Fruit fly (Drosophila melanogaster) whole organism, embryonic: ENCODE measurements around the gene CG7519.
A peak's percentile ranks its signal among the peaks of the same experiment; 100 is the strongest.

Experiments used
- Antp ChIP-seq: fragments of 200-800 bp; sonication (Bioruptor generic); optimal IDR thresholded peaks from 3 replicates; lab custom pipeline; 2016; ENCODE audit warnings: missing biosample characterization, missing genetic modification characterization
- BEAF-32 ChIP-seq: fragments of 200-800 bp; sonication (Bioruptor generic); optimal IDR thresholded peaks from 3 replicates; lab custom pipeline; 2017; ENCODE audit warnings: missing biosample characterization, missing genetic modification characterization, mild to moderate bottlenecking, moderate library complexity, missing genetic modification reagents
- Bteb2 ChIP-seq: fragments of 200-800 bp; sonication (Bioruptor generic); optimal IDR thresholded peaks from 2 replicates; lab custom pipeline; 2016; ENCODE audit warnings: missing biosample characterization, missing genetic modification characterization
- CG10543 ChIP-seq: fragments of 200-800 bp; sonication (Bioruptor generic); optimal IDR thresholded peaks from 3 replicates; lab custom pipeline; 2017; ENCODE audit warnings: missing biosample characterization, mild to moderate bottlenecking, missing genetic modification characterization, moderate library complexity
- CG10565 ChIP-seq: fragments of 200-800 bp; sonication (Bioruptor generic); optimal IDR thresholded peaks from 3 replicates; lab custom pipeline; 2016; ENCODE audit warnings: missing biosample characterization, mild to moderate bottlenecking, missing genetic modification characterization
- CG11093 ChIP-seq: fragments of 200-800 bp; sonication (Bioruptor generic); IDR thresholded peaks from 3 replicates; pipeline ENCODE4 v1.3.6; 2022; ENCODE audit warnings: missing biosample characterization, missing genetic modification characterization
- CG11695 ChIP-seq: fragments of 200-800 bp; sonication (Bioruptor generic); IDR thresholded peaks from 3 replicates; pipeline ENCODE4 v1.3.6; 2022; ENCODE audit warnings: missing biosample characterization, missing genetic modification characterization
- CG12155 ChIP-seq: fragments of 200-800 bp; sonication (Bioruptor generic); optimal IDR thresholded peaks from 3 replicates; lab custom pipeline; 2016; ENCODE audit warnings: missing biosample characterization, missing genetic modification characterization
- CG15479 ChIP-seq: fragments of 200-800 bp; sonication (Bioruptor generic); optimal IDR thresholded peaks from 3 replicates; lab custom pipeline; 2019; ENCODE audit warnings: missing biosample characterization, mild to moderate bottlenecking, missing genetic modification characterization, moderate library complexity
- CG16813 ChIP-seq: fragments of 200-800 bp; sonication (Bioruptor generic); IDR thresholded peaks from 3 replicates; pipeline ENCODE4 v1.3.6; 2022; ENCODE audit warnings: missing biosample characterization, missing genetic modification characterization; ENCODE audit not compliant: partially characterized antibody
- CG3163 ChIP-seq: fragments of 200-800 bp; sonication (Bioruptor generic); optimal IDR thresholded peaks from 3 replicates; lab custom pipeline; 2016; ENCODE audit warnings: missing biosample characterization, missing genetic modification characterization
- CG32532 ChIP-seq: fragments of 200-800 bp; sonication (Bioruptor generic); IDR thresholded peaks from 2 replicates; pipeline ENCODE4 v1.3.6; 2022; ENCODE audit warnings: missing biosample characterization, missing genetic modification characterization
- CG3407 ChIP-seq: fragments of 200-800 bp; sonication (Bioruptor generic); optimal IDR thresholded peaks from 2 replicates; lab custom pipeline; 2018; ENCODE audit warnings: missing biosample characterization, mild to moderate bottlenecking, missing genetic modification characterization
- CG4360 ChIP-seq: fragments of 200-800 bp; sonication (Bioruptor generic); IDR thresholded peaks from 2 replicates; pipeline ENCODE4 v1.3.6; 2022; ENCODE audit warnings: missing biosample characterization, missing genetic modification characterization
- CG6791 ChIP-seq: fragments of 200-800 bp; sonication (Bioruptor generic); IDR thresholded peaks from 3 replicates; pipeline ENCODE4 v1.3.6; 2022; ENCODE audit warnings: missing biosample characterization, missing genetic modification characterization; ENCODE audit not compliant: partially characterized antibody
- CG8478 ChIP-seq: fragments of >200 bp; optimal IDR thresholded peaks from 2 replicates; lab custom pipeline; 2018
- CG9797 ChIP-seq: fragments of 200-800 bp; sonication (Bioruptor generic); optimal IDR thresholded peaks from 3 replicates; lab custom pipeline; 2018; ENCODE audit warnings: missing biosample characterization, mild to moderate bottlenecking, missing genetic modification characterization
- Deaf1 ChIP-seq: fragments of 200-800 bp; optimal IDR thresholded peaks from 3 replicates; lab custom pipeline; 2019; ENCODE audit warnings: missing biosample characterization, mild to moderate bottlenecking, missing genetic modification characterization, moderate library complexity
- Dp ChIP-seq: fragments of 200-800 bp; sonication (Bioruptor generic); optimal IDR thresholded peaks from 2 replicates; lab custom pipeline; 2018; ENCODE audit warnings: missing biosample characterization, mild to moderate bottlenecking, missing genetic modification characterization, moderate library complexity
- Eip74EF ChIP-seq, 2 experiments: fragments of 200-800 bp in 1 of 2; fragments of >200 bp in 1 of 2; sonication (Bioruptor generic) in 1 of 2; optimal IDR thresholded peaks; 2 replicates each; lab custom pipeline; 2017 to 2019; ENCODE audit warnings: missing biosample characterization in 2 of 2, missing genetic modification characterization in 2 of 2, mild to moderate bottlenecking in 1 of 2, moderate library complexity in 1 of 2
- Hsf ChIP-seq: fragments of 200-800 bp; sonication (Bioruptor generic); optimal IDR thresholded peaks from 3 replicates; lab custom pipeline; 2016; ENCODE audit warnings: missing biosample characterization, missing genetic modification characterization
- Med ChIP-seq: fragments of 200-800 bp; sonication (Bioruptor generic); peaks from one replicate; lab custom pipeline; 2016; ENCODE audit warnings: missing biosample characterization, missing genetic modification characterization, mild to moderate bottlenecking, inconsistent platforms, moderate library complexity
- Mrtf ChIP-seq: fragments of 200-800 bp; sonication (Bioruptor generic); IDR thresholded peaks from 3 replicates; pipeline ENCODE4 v1.3.6; 2022; ENCODE audit warnings: missing biosample characterization, missing genetic modification characterization
- Opbp ChIP-seq: fragments of 200-800 bp; sonication (Bioruptor generic); IDR thresholded peaks from 3 replicates; pipeline ENCODE4 v1.3.6; 2022; ENCODE audit warnings: missing biosample characterization, missing genetic modification characterization; ENCODE audit not compliant: partially characterized antibody
- Ptx1 ChIP-seq: fragments of 200-800 bp; sonication (Bioruptor generic); IDR thresholded peaks from 2 replicates; pipeline ENCODE4 v1.3.6; 2022; ENCODE audit warnings: missing biosample characterization, missing genetic modification characterization
- Ravus ChIP-seq: fragments of 200-800 bp; sonication (Bioruptor generic); IDR thresholded peaks from 2 replicates; pipeline ENCODE4 v1.3.6; 2022; ENCODE audit warnings: missing biosample characterization, missing genetic modification characterization
- Scr ChIP-seq: fragments of 200-800 bp; sonication (Bioruptor generic); IDR thresholded peaks from 2 replicates; pipeline ENCODE4 v1.3.6; 2022; ENCODE audit warnings: missing biosample characterization, missing genetic modification characterization; ENCODE audit not compliant: partially characterized antibody
- Tbp ChIP-seq: fragments of >200 bp; optimal IDR thresholded peaks from 2 replicates; lab custom pipeline; 2018; ENCODE audit warnings: missing biosample characterization, missing genetic modification characterization
- Vsx1 ChIP-seq: fragments of 200-800 bp; sonication (Bioruptor generic); optimal IDR thresholded peaks from 2 replicates; lab custom pipeline; 2017; ENCODE audit warnings: missing biosample characterization, mild to moderate bottlenecking, missing genetic modification characterization, missing genetic modification reagents
- bigmax ChIP-seq: fragments of 200-800 bp; sonication (Bioruptor generic); optimal IDR thresholded peaks from 2 replicates; lab custom pipeline; 2018; ENCODE audit warnings: missing biosample characterization, mild to moderate bottlenecking, missing genetic modification characterization
- chif ChIP-seq, 2 experiments: fragments of 200-800 bp; sonication (Bioruptor generic); optimal IDR thresholded peaks; 3 replicates each; lab custom pipeline; 2016; ENCODE audit warnings: missing biosample characterization in 2 of 2, missing genetic modification characterization in 2 of 2
- dimm ChIP-seq: fragments of 200-800 bp; sonication (Bioruptor generic); IDR thresholded peaks from 2 replicates; pipeline ENCODE4 v1.3.6; 2022; ENCODE audit warnings: missing biosample characterization, missing genetic modification characterization
- dmrt11E ChIP-seq: fragments of 200-800 bp; sonication (Bioruptor generic); optimal IDR thresholded peaks from 3 replicates; lab custom pipeline; 2018; ENCODE audit warnings: missing biosample characterization, mild to moderate bottlenecking, missing genetic modification characterization, moderate library complexity
- dmrt99B ChIP-seq: fragments of 200-800 bp; sonication (Bioruptor generic); optimal IDR thresholded peaks from 2 replicates; lab custom pipeline; 2018; ENCODE audit warnings: missing biosample characterization, mild to moderate bottlenecking, missing genetic modification characterization, moderate library complexity
- esg ChIP-seq: fragments of 200-800 bp; sonication (Bioruptor generic); conservative IDR thresholded peaks from 2 replicates; pipeline ENCODE4 v1.3.6; 2022; ENCODE audit warnings: missing biosample characterization, missing genetic modification characterization
- insv ChIP-seq, 2 experiments: fragments of 200-800 bp; sonication (Bioruptor generic); optimal IDR thresholded peaks; 3 replicates each; lab custom pipeline; 2016 to 2018; ENCODE audit warnings: missing biosample characterization in 2 of 2, missing genetic modification characterization in 2 of 2
- jumu ChIP-seq: fragments of 200-800 bp; sonication (Bioruptor generic); optimal IDR thresholded peaks from 3 replicates; lab custom pipeline; 2016; ENCODE audit warnings: missing biosample characterization, missing genetic modification characterization
- ken ChIP-seq: fragments of 200-800 bp; sonication (Bioruptor generic); IDR thresholded peaks from 3 replicates; pipeline ENCODE4 v1.3.6; 2022; ENCODE audit warnings: missing biosample characterization, missing genetic modification characterization
- klu ChIP-seq: fragments of 200-800 bp; sonication (Bioruptor generic); IDR thresholded peaks from 2 replicates; pipeline ENCODE4 v1.3.6; 2022; ENCODE audit warnings: missing biosample characterization, missing genetic modification characterization
- lbe ChIP-seq: fragments of 200-800 bp; sonication (Bioruptor generic); optimal IDR thresholded peaks from 2 replicates; lab custom pipeline; 2016; ENCODE audit warnings: missing biosample characterization, mild to moderate bottlenecking, missing genetic modification characterization
- nerfin-1 ChIP-seq: fragments of 200-800 bp; sonication (Bioruptor generic); optimal IDR thresholded peaks from 3 replicates; lab custom pipeline; 2019; ENCODE audit warnings: missing biosample characterization, mild to moderate bottlenecking, missing genetic modification characterization, moderate library complexity
- salm ChIP-seq: fragments of 200-800 bp; sonication (Bioruptor generic); optimal IDR thresholded peaks from 2 replicates; lab custom pipeline; 2018; ENCODE audit warnings: missing biosample characterization, mild to moderate bottlenecking, missing genetic modification characterization
- sc ChIP-seq, 3 experiments: fragments of >200 bp in 2 of 3; fragments of 200-800 bp in 1 of 3; sonication (Bioruptor generic) in 1 of 3; optimal IDR thresholded peaks; 2 replicates in 2 of 3; 3 replicates in 1 of 3; lab custom pipeline; 2017; ENCODE audit warnings: mild to moderate bottlenecking in 1 of 3, missing biosample characterization in 1 of 3, missing genetic modification characterization in 1 of 3, missing genetic modification reagents in 1 of 3
- sim ChIP-seq: fragments of 200-800 bp; sonication (Bioruptor generic); IDR thresholded peaks from 2 replicates; pipeline ENCODE4 v1.3.6; 2022; ENCODE audit warnings: missing biosample characterization, missing genetic modification characterization
- stwl ChIP-seq: fragments of 200-800 bp; sonication (Bioruptor generic); optimal IDR thresholded peaks from 3 replicates; lab custom pipeline; 2018; ENCODE audit warnings: missing biosample characterization, mild to moderate bottlenecking, missing genetic modification characterization, moderate library complexity
- tio ChIP-seq: fragments of 200-800 bp; sonication (Bioruptor generic); optimal IDR thresholded peaks from 2 replicates; lab custom pipeline; 2017; ENCODE audit warnings: missing biosample characterization, missing genetic modification characterization, inconsistent platforms
- trem ChIP-seq: fragments of 200-800 bp; optimal IDR thresholded peaks from 3 replicates; lab custom pipeline; 2019; ENCODE audit warnings: missing biosample characterization, mild to moderate bottlenecking, missing genetic modification characterization, moderate library complexity
- vfl ChIP-seq: fragments of 200-800 bp; sonication (Bioruptor generic); optimal IDR thresholded peaks from 2 replicates; lab custom pipeline; 2016; ENCODE audit warnings: missing biosample characterization, missing genetic modification characterization

Gene CG7519

dm6 chr3L:21492723-21493316, at the start of gene CG7519, which contains the start of gene CG7202 (continued):
- TF ChIP-seq bigmax (no peak), BEAF-32 (peak; percentile 7), Bteb2 (no peak), CG6791 (GFP tag; lab: Robert Waterston, UW) (no peak), CG10543 (GFP tag; lab: Kevin White, UChicago) (no peak), esg (GFP tag; lab: Robert Waterston, UW) (no peak), CG3163 (no peak), Deaf1 (tag; lab: Kevin White, UChicago) (no peak), trem (tag; lab: Kevin White, UChicago) (peak; percentile 47), Eip74EF (GFP tag; optimal IDR thresholded peaks at IDR 0.05; lab: Kevin White, UChicago) (no peak), CG10565 (GFP tag; lab: Kevin White, UChicago) (no peak), lbe (GFP tag; lab: Kevin White, UChicago) (no peak), salm (tag; lab: Kevin White, UChicago) (no peak), Dp (GFP tag; lab: Kevin White, UChicago) (peak; percentile 42), Vsx1 (no peak), CG9797 (peak; percentile 55), jumu (no peak), insv (GFP tag; optimal IDR thresholded peaks at IDR 0.05; lab: Kevin White, UChicago) (no peak), Ptx1 (no peak), Hsf (GFP tag; lab: Kevin White, UChicago) (no peak), Med (GFP tag; lab: Kevin White, UChicago) (peak; percentile 24), Scr (0 out of 2 replicates have a peak, but pooled peaks have one; percentile 12), dmrt11E (tag; lab: Kevin White, UChicago) (no peak), sim (GFP tag; lab: Robert Waterston, UW) (no peak), stwl (peak; percentile 72), sc (optimal IDR thresholded peaks at IDR 0.05; lab: Kevin White, UChicago) (no peak), sc (GFP tag; optimal IDR thresholded peaks at IDR 0.05; lab: Kevin White, UChicago) (no peak), Ravus (GFP tag; lab: Robert Waterston, UW) (no peak), CG12155 (GFP tag; lab: Kevin White, UChicago) (no peak), CG8478 (no peak), vfl (GFP tag; lab: Kevin White, UChicago) (no peak), dmrt99B (tag; lab: Kevin White, UChicago) (no peak), Opbp (GFP tag; lab: Robert Waterston, UW) (no peak), CG11093 (GFP tag; lab: Robert Waterston, UW) (no peak), tio (GFP tag; lab: Kevin White, UChicago) (no peak), CG15479 (GFP tag; lab: Kevin White, UChicago) (no peak), nerfin-1 (tag; lab: Kevin White, UChicago) (peak; percentile 33), CG3407 (GFP tag; lab: Kevin White, UChicago) (no peak), ken (no peak), Tbp (GFP tag; lab: Kevin White, UChicago) (no peak), dimm (GFP tag; lab: Robert Waterston, UW) (no peak), Antp (no peak), klu (GFP tag; lab: Robert Waterston, UW) (no peak), CG32532 (GFP tag; lab: Robert Waterston, UW) (no peak), CG11695 (GFP tag; lab: Robert Waterston, UW) (no peak), CG4360 (no peak), CG16813 (GFP tag; lab: Robert Waterston, UW) (no peak), Mrtf (no peak), chif (GFP tag; optimal IDR thresholded peaks at IDR 0.05; lab: Kevin White, UChicago) (no peak)
